Worm (Caenorhabditis elegans) whole organism, L4 larva: ENCODE results near the gene R11F4.1.
A peak's percentile ranks its signal among the peaks of the same experiment; 100 is the strongest.

Experiments
- R02D3.7 ChIP-seq: fragments of 150-350 bp; sonication (generic microtip); optimal IDR thresholded peaks from 3 replicates; lab custom pipeline; 2014; ENCODE audit warnings: missing biosample characterization, missing genetic modification characterization
- T20F7.1 ChIP-seq: fragments of 200-800 bp; sonication (Bioruptor generic); optimal IDR thresholded peaks from 2 replicates; lab custom pipeline; 2018; ENCODE audit warnings: mild to moderate bottlenecking, missing genetic modification characterization, missing compliant biosample characterization
- ZK546.5 ChIP-seq, 2 experiments: sonication (generic microtip); optimal IDR thresholded peaks; 2 replicates each; lab custom pipeline; 2017; ENCODE audit warnings: missing biosample characterization in 2 of 2, missing genetic modification characterization in 2 of 2
- ama-1 ChIP-seq: fragments of 150-350 bp; optimal IDR thresholded peaks from 2 replicates; lab custom pipeline; 2014; ENCODE audit warnings: inconsistent platforms, mixed read lengths
- ceh-32 ChIP-seq: sonication (generic microtip); optimal IDR thresholded peaks from 2 replicates; lab custom pipeline; 2016; ENCODE audit warnings: mild to moderate bottlenecking, missing genetic modification characterization, missing compliant biosample characterization; ENCODE audit not compliant: poor library complexity
- ceh-82 ChIP-seq: sonication (generic microtip); optimal IDR thresholded peaks from 2 replicates; lab custom pipeline; 2017; ENCODE audit warnings: missing biosample characterization, missing genetic modification characterization
- ctbp-1 ChIP-seq: fragments of 200-800 bp; sonication (Bioruptor generic); IDR thresholded peaks from 2 replicates; pipeline ENCODE4 v1.3.6; 2022; ENCODE audit warnings: missing genetic modification reagents, missing genetic modification characterization, missing compliant biosample characterization
- daf-16 ChIP-seq, 3 experiments: sonication (generic microtip); optimal IDR thresholded peaks; 2 replicates each; lab custom pipeline; 2016 to 2017; ENCODE audit warnings: missing genetic modification characterization in 3 of 3, missing genetic modification reagents in 3 of 3, mild to moderate bottlenecking in 2 of 3, missing compliant biosample characterization in 2 of 3, missing biosample characterization in 1 of 3, moderate library complexity in 1 of 3
- dmd-8 ChIP-seq: fragments of 200-800 bp; sonication (Bioruptor generic); IDR thresholded peaks from 2 replicates; pipeline ENCODE4 v1.3.6; 2022; ENCODE audit warnings: missing genetic modification characterization, missing compliant biosample characterization
- dmd-9 ChIP-seq: fragments of 200-800 bp; sonication (Bioruptor generic); IDR thresholded peaks from 2 replicates; pipeline ENCODE4 v1.3.6; 2022; ENCODE audit warnings: missing genetic modification reagents, missing genetic modification characterization, missing compliant biosample characterization
- fkh-10 ChIP-seq: fragments of 150-350 bp; optimal IDR thresholded peaks from 2 replicates; lab custom pipeline; 2014; ENCODE audit warnings: missing biosample characterization, missing genetic modification reagents, missing genetic modification characterization
- gei-8 ChIP-seq: fragments of 200-800 bp; sonication (Bioruptor generic); optimal IDR thresholded peaks from 2 replicates; lab custom pipeline; 2018; ENCODE audit warnings: mild to moderate bottlenecking, missing genetic modification characterization, missing compliant biosample characterization
- hif-1 ChIP-seq, 2 experiments: sonication (generic microtip); optimal IDR thresholded peaks; 2 replicates each; lab custom pipeline; 2016 to 2017; ENCODE audit warnings: missing compliant biosample characterization in 2 of 2, missing genetic modification characterization in 2 of 2, missing genetic modification reagents in 2 of 2, missing genotype in 2 of 2, mild to moderate bottlenecking in 1 of 2
- hlh-11 ChIP-seq: fragments of 200-800 bp; sonication (Bioruptor generic); optimal IDR thresholded peaks from 2 replicates; lab custom pipeline; 2018; ENCODE audit warnings: mild to moderate bottlenecking, missing genetic modification characterization, missing compliant biosample characterization
- hlh-30 ChIP-seq: sonication (generic microtip); optimal IDR thresholded peaks from 2 replicates; lab custom pipeline; 2017; ENCODE audit warnings: antibody characterized with exemption, mild to moderate bottlenecking, missing genetic modification characterization, missing compliant biosample characterization; ENCODE audit not compliant: insufficient read depth
- hmg-1.1 ChIP-seq: fragments of 200-800 bp; sonication (Bioruptor generic); IDR thresholded peaks from 2 replicates; pipeline ENCODE4 v1.3.6; 2022; ENCODE audit warnings: missing genetic modification reagents, missing genetic modification characterization, missing compliant biosample characterization
- lin-29 ChIP-seq: fragments of 200-800 bp; sonication (Bioruptor generic); IDR thresholded peaks from 2 replicates; pipeline ENCODE4 v1.3.6; 2022; ENCODE audit warnings: missing genetic modification reagents, missing genetic modification characterization, missing compliant biosample characterization
- lin-38 ChIP-seq: fragments of 200-800 bp; sonication (Bioruptor generic); IDR thresholded peaks from 2 replicates; pipeline ENCODE4 v1.3.6; 2022; ENCODE audit warnings: missing genetic modification reagents, missing genetic modification characterization, missing compliant biosample characterization
- lsy-2 ChIP-seq, 2 experiments: fragments of 150-350 bp in 1 of 2; sonication (generic microtip) in 1 of 2; optimal IDR thresholded peaks; 2 replicates each; lab custom pipeline; 2014 to 2017; ENCODE audit warnings: missing biosample characterization in 2 of 2, missing genetic modification characterization in 2 of 2
- madf-5 ChIP-seq, 2 experiments: fragments of 200-800 bp; sonication (Bioruptor generic); IDR thresholded peaks; 2 replicates each; pipeline ENCODE4 v1.3.6; 2022; ENCODE audit warnings: missing compliant biosample characterization in 2 of 2, missing genetic modification characterization in 2 of 2
- madf-9 ChIP-seq: fragments of 200-800 bp; sonication (Bioruptor generic); conservative IDR thresholded peaks from 2 replicates; pipeline ENCODE4 v1.3.6; 2022; ENCODE audit warnings: missing genetic modification reagents, missing genetic modification characterization, missing compliant biosample characterization
- mdl-1 ChIP-seq, 2 experiments: fragments of 150-350 bp in 1 of 2; sonication (generic microtip) in 1 of 2; optimal IDR thresholded peaks; 2 replicates each; lab custom pipeline; 2014 to 2017; ENCODE audit warnings: missing biosample characterization in 2 of 2, missing genetic modification characterization in 2 of 2
- mxl-2 ChIP-seq: fragments of 200-800 bp; sonication (Bioruptor generic); conservative IDR thresholded peaks from 2 replicates; pipeline ENCODE4 v1.3.6; 2022; ENCODE audit warnings: missing genetic modification reagents, missing genetic modification characterization, missing compliant biosample characterization
- nhr-102 ChIP-seq: sonication (generic microtip); optimal IDR thresholded peaks from 2 replicates; lab custom pipeline; 2016; ENCODE audit warnings: mild to moderate bottlenecking, missing genetic modification characterization, moderate library complexity, missing compliant biosample characterization
- nhr-237 ChIP-seq: sonication (generic microtip); optimal IDR thresholded peaks from 2 replicates; lab custom pipeline; 2017; ENCODE audit warnings: missing biosample characterization, missing genetic modification characterization
- nhr-42 ChIP-seq: fragments of 200-800 bp; sonication (Bioruptor generic); IDR thresholded peaks from 2 replicates; pipeline ENCODE4 v1.3.6; 2022; ENCODE audit warnings: missing genetic modification characterization, missing compliant biosample characterization
- nhr-48 ChIP-seq: sonication (generic microtip); optimal IDR thresholded peaks from 2 replicates; lab custom pipeline; 2016; ENCODE audit warnings: mild to moderate bottlenecking, missing genetic modification characterization, missing compliant biosample characterization
- pha-4 ChIP-seq, 2 experiments: fragments of 150-350 bp in 1 of 2; fragments of 200-800 bp in 1 of 2; sonication (Bioruptor generic) in 1 of 2; IDR thresholded peaks in 1 of 2; optimal IDR thresholded peaks in 1 of 2; 2 replicates each; pipeline versions ENCODE4 v1.3.6 to Lab custom; 2014 to 2022; ENCODE audit warnings: missing genetic modification characterization in 2 of 2, missing genetic modification reagents in 2 of 2, missing biosample characterization in 1 of 2, missing compliant biosample characterization in 1 of 2
- pqm-1 ChIP-seq: sonication (generic microtip); optimal IDR thresholded peaks from 2 replicates; lab custom pipeline; 2017; ENCODE audit warnings: missing biosample characterization, missing genetic modification characterization
- rbr-2 ChIP-seq: sonication (generic microtip); optimal IDR thresholded peaks from 2 replicates; lab custom pipeline; 2016; ENCODE audit warnings: missing genotype, missing genetic modification characterization, missing compliant biosample characterization
- set-16 ChIP-seq: fragments of 200-800 bp; sonication (Bioruptor generic); IDR thresholded peaks from 2 replicates; pipeline ENCODE4 v1.3.6; 2022; ENCODE audit warnings: missing genetic modification reagents, missing genetic modification characterization, missing compliant biosample characterization
- skn-1 ChIP-seq: fragments of 150-350 bp; optimal IDR thresholded peaks from 2 replicates; lab custom pipeline; 2014; ENCODE audit warnings: missing biosample characterization, missing genetic modification characterization
- spr-1 ChIP-seq: sonication (generic microtip); optimal IDR thresholded peaks from 2 replicates; lab custom pipeline; 2016; ENCODE audit warnings: mild to moderate bottlenecking, missing genetic modification characterization, missing compliant biosample characterization
- spr-3 ChIP-seq: fragments of 200-800 bp; sonication (Bioruptor generic); optimal IDR thresholded peaks from 2 replicates; lab custom pipeline; 2018; ENCODE audit warnings: mild to moderate bottlenecking, missing genetic modification characterization, missing compliant biosample characterization
- tra-1 ChIP-seq: fragments of 200-800 bp; sonication (Bioruptor generic); IDR thresholded peaks from 2 replicates; pipeline ENCODE4 v1.3.6; 2022; ENCODE audit warnings: missing genetic modification reagents, missing genetic modification characterization, missing compliant biosample characterization
- unc-39 ChIP-seq: sonication (generic microtip); optimal IDR thresholded peaks from 2 replicates; lab custom pipeline; 2017; ENCODE audit warnings: missing biosample characterization, missing genetic modification characterization
- unc-62 ChIP-seq, 3 experiments: fragments of 150-350 bp in 1 of 3; sonication (generic microtip); optimal IDR thresholded peaks in 2 of 3; peaks in 1 of 3; 1 replicate in 1 of 3; 2 replicates in 2 of 3; lab custom pipeline; 2014 to 2017; ENCODE audit warnings: missing biosample characterization in 3 of 3, missing genetic modification characterization in 3 of 3, missing genetic modification reagents in 3 of 3, missing genotype in 1 of 3
- zag-1 ChIP-seq: fragments of 150-350 bp; optimal IDR thresholded peaks from 2 replicates; lab custom pipeline; 2014; ENCODE audit warnings: missing biosample characterization, missing genetic modification characterization
- zfp-2 ChIP-seq: sonication (generic microtip); optimal IDR thresholded peaks from 2 replicates; lab custom pipeline; 2016; ENCODE audit warnings: mild to moderate bottlenecking, missing genetic modification characterization, missing compliant biosample characterization

The R11F4.1 gene

ce11 chrII:4094030-4094846 is 2.5 kb downstream of the R11F4.1 start (continued):
- no peak for TF ChIP-seq lin-29
- no peak for TF ChIP-seq madf-5 (GFP tag; IDR thresholded peaks at IDR 0.05; lab: Robert Waterston, UW)
- TF ChIP-seq dmd-8 (GFP tag; lab: Robert Waterston, UW), result no peak
- TF ChIP-seq tra-1 (GFP tag; lab: Robert Waterston, UW), result 0 out of 2 replicates have a peak, but pooled peaks have one; percentile 18
- no peak for TF ChIP-seq pqm-1 (tag; lab: Kevin White, UChicago)
- no peak for TF ChIP-seq mdl-1 (tag; optimal IDR thresholded peaks at IDR 0.05; lab: Kevin White, UChicago)
- no peak for TF ChIP-seq hmg-1.1 (GFP tag; lab: Robert Waterston, UW)
- no peak for TF ChIP-seq ZK546.5 (tag; optimal IDR thresholded peaks at IDR 0.05; lab: Kevin White, UChicago)
- TF ChIP-seq zag-1 (tag; lab: Kevin White, UChicago), result no peak
- TF ChIP-seq unc-39 (tag; lab: Kevin White, UChicago), result no peak
- no peak for TF ChIP-seq ceh-32 (tag; lab: Kevin White, UChicago)
- TF ChIP-seq ama-1, result no peak
- TF ChIP-seq zfp-2 (tag; lab: Kevin White, UChicago), result no peak
- no peak for TF ChIP-seq R02D3.7 (tag; lab: Kevin White, UChicago)
- no peak for TF ChIP-seq set-16 (GFP tag; lab: Robert Waterston, UW)
- no peak for TF ChIP-seq spr-3 (GFP tag; lab: Kevin White, UChicago)
- peak; percentile 19 for TF ChIP-seq gei-8 (GFP tag; lab: Kevin White, UChicago)
- TF ChIP-seq ceh-82 (tag; lab: Kevin White, UChicago), result no peak
- TF ChIP-seq dmd-9, result no peak
- TF ChIP-seq skn-1, result no peak
- 0 out of 2 replicates have a peak, but pooled peaks have one; percentile 44 for TF ChIP-seq madf-9 (GFP tag; lab: Robert Waterston, UW)
- TF ChIP-seq nhr-102, result peak; percentile 30
- peak; percentile 15 for TF ChIP-seq nhr-48 (tag; lab: Kevin White, UChicago)
- TF ChIP-seq hlh-30 (tag; lab: Kevin White, UChicago), result peak; percentile 21
- TF ChIP-seq mxl-2, result 0 out of 2 replicates have a peak, but pooled peaks have one; percentile 13
- TF ChIP-seq daf-16 (GFP tag; optimal IDR thresholded peaks at IDR 0.05; lab: Kevin White, UChicago), result peak in 1 of 2 experiments; percentile 19
- no peak for TF ChIP-seq daf-16 (tag; optimal IDR thresholded peaks at IDR 0.05; lab: Kevin White, UChicago)
- TF ChIP-seq lsy-2 (tag; optimal IDR thresholded peaks at IDR 0.05; lab: Kevin White, UChicago), result peak in 1 of 2 experiments; percentile 95
- TF ChIP-seq lin-38 (GFP tag; lab: Robert Waterston, UW), result no peak
- TF ChIP-seq spr-1, result no peak
- no peak for TF ChIP-seq nhr-42 (GFP tag; lab: Robert Waterston, UW)
- TF ChIP-seq pha-4 (GFP tag; IDR thresholded peaks at IDR 0.05; lab: Robert Waterston, UW), result 0 out of 2 replicates have a peak, but pooled peaks have one; percentile 35
- no peak for TF ChIP-seq pha-4 (tag; optimal IDR thresholded peaks at IDR 0.05; lab: Kevin White, UChicago)

ce11 chrII:4098759-4099158 is 7.0 kb downstream of the R11F4.1 start:
- no peak for TF ChIP-seq mxl-2
- no peak for TF ChIP-seq hlh-11 (tag; lab: Kevin White, UChicago)
- no peak for TF ChIP-seq unc-62 (GFP tag; optimal IDR thresholded peaks at IDR 0.05 in 1 of 2; lab: Kevin White, UChicago)
- no peak for TF ChIP-seq unc-62 (tag; optimal IDR thresholded peaks at IDR 0.05; lab: Kevin White, UChicago)
- no peak for TF ChIP-seq T20F7.1 (GFP tag; lab: Kevin White, UChicago)
- TF ChIP-seq fkh-10 (GFP tag; lab: Kevin White, UChicago), result no peak
- TF ChIP-seq dmd-9, result no peak
- TF ChIP-seq nhr-237 (tag; lab: Kevin White, UChicago), result no peak
- TF ChIP-seq hif-1 (tag; optimal IDR thresholded peaks at IDR 0.05; lab: Kevin White, UChicago), result no peak
- TF ChIP-seq madf-5 (GFP tag; IDR thresholded peaks at IDR 0.05; lab: Robert Waterston, UW), result no peak
- no peak for TF ChIP-seq spr-1
- no peak for TF ChIP-seq ctbp-1
- no peak for TF ChIP-seq rbr-2 (tag; lab: Kevin White, UChicago)
